Worm (Caenorhabditis elegans): ENCODE data around the gene C16C8.14.
"Not testable (repeated sequence)": the region's sequence is repeated elsewhere in the genome, so short reads cannot be mapped to it uniquely, and the experiment has no call there.

Gene C16C8.14

ce11 chrII:3449514-3449913 is at the start of gene C16C8.14:
Gene C16C8.14 (plus strand): TSS chrII:3449814.
- not testable (repeated sequence) for TF ChIP-seq ceh-18 (tag; optimal IDR thresholded peaks at IDR 0.05); ceh-19 (GFP tag; optimal IDR thresholded peaks at IDR 0.05); ahr-1 (tag; optimal IDR thresholded peaks at IDR 0.05)

- no peak for TF ChIP-seq mec-3 (tag; optimal IDR thresholded peaks at IDR 0.05; ENCODE audit: borderline replicate concordance)
- TF ChIP-seq npax-4 (tag; optimal IDR thresholded peaks at IDR 0.05), result no peak
- TF ChIP-seq ceh-48 (tag; optimal IDR thresholded peaks at IDR 0.05), result no peak
- TF ChIP-seq syd-9 (tag; optimal IDR thresholded peaks at IDR 0.05), result no peak
- no peak for TF ChIP-seq ceh-19 (GFP tag; optimal IDR thresholded peaks at IDR 0.05)
- no peak for TF ChIP-seq nhr-11 (tag; optimal IDR thresholded peaks at IDR 0.05)
These were observed 46.8 kb upstream of the C16C8.14 start, which contains the start of gene nep-10 for ce11 chrII:3402854-3403253. Gene nep-10 (minus strand): TSS chrII:3402954.

- TF ChIP-seq rnt-1 (tag; optimal IDR thresholded peaks at IDR 0.05) (no peak), Y22D7AL.16 (tag; optimal IDR thresholded peaks at IDR 0.05) (no peak), madf-2 (tag; optimal IDR thresholded peaks at IDR 0.05) (no peak), ztf-16 (tag; optimal IDR thresholded peaks at IDR 0.05) (no peak), nhr-232 (tag; optimal IDR thresholded peaks at IDR 0.05) (no peak), ceh-14 (tag; optimal IDR thresholded peaks at IDR 0.05) (no peak), unc-3 (GFP tag; conservative IDR thresholded peaks at IDR 0.05) (no peak), unc-3 (tag; optimal IDR thresholded peaks at IDR 0.05) (no peak), ama-1 (optimal IDR thresholded peaks at IDR 0.05) (no peak), fax-1 (tag; optimal IDR thresholded peaks at IDR 0.05) (no peak)
These were observed 46.1 kb upstream of the C16C8.14 start, which contains the start of gene nep-8 for ce11 chrII:3403535-3403934. Gene nep-8 (plus strand): TSS chrII:3403835.

DNA sequence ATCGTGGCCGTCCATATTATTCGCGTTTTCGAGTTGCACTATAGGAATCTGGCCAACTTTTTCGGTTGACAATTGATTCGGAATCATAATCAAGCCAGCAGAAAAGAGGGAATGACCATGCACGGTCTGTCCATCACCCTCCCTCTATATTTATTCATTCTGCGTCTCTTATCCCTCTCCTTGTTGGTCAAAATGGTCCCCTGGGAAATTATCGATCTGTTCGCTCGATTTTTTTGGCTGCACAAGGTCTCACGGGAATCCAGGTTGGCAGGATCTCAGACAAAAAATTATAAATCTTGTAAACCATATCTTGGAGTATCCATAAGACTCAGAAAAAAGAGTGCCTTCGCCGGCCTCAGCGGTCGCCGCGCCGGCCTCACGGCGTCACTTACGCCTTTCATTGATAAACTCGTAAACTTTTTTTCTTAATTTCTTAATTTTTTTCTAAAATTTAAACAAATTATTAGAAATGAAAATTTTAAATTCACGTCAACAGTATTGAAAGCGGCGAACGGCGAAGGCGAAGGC is 35.2 kb upstream of the C16C8.14 start, which contains the start of the genes F18A12.7 and F18A12.2:
TSS of gene F18A12.7 (minus strand) at position 101 of the 528 bp plus-strand sequence.
TSS of gene F18A12.2 (plus strand) at position 478 of the 528 bp plus-strand sequence.
- no peak for TF ChIP-seq odd-2 (tag; optimal IDR thresholded peaks at IDR 0.05)
- no peak for TF ChIP-seq ceh-22 (tag; optimal IDR thresholded peaks at IDR 0.05)
- no peak for TF ChIP-seq C08G9.2 (tag; optimal IDR thresholded peaks at IDR 0.05)
- TF ChIP-seq C38D4.7 (GFP tag; optimal IDR thresholded peaks at IDR 0.05), result no peak
- TF ChIP-seq ceh-24 (tag; optimal IDR thresholded peaks at IDR 0.05), result no peak
- TF ChIP-seq hlh-8 (tag; optimal IDR thresholded peaks at IDR 0.05), result no peak
- TF ChIP-seq hlh-6 (tag; optimal IDR thresholded peaks at IDR 0.05), result no peak
- TF ChIP-seq elt-4 (tag; optimal IDR thresholded peaks at IDR 0.05), result no peak
- no peak for TF ChIP-seq ceh-45 (GFP tag; IDR thresholded peaks at IDR 0.05)
- no peak for TF ChIP-seq unc-3 (GFP tag; conservative IDR thresholded peaks at IDR 0.05)
- TF ChIP-seq unc-3 (tag; optimal IDR thresholded peaks at IDR 0.05), result no peak
- TF ChIP-seq nhr-11 (tag; optimal IDR thresholded peaks at IDR 0.05), result no peak
- TF ChIP-seq ceh-6 (GFP tag; optimal IDR thresholded peaks at IDR 0.05), result no peak
- TF ChIP-seq pax-1 (tag; optimal IDR thresholded peaks at IDR 0.05), result no peak
- TF ChIP-seq sdc-2 (tag; optimal IDR thresholded peaks at IDR 0.05), result no peak
- no peak for TF ChIP-seq Y22D7AL.16 (tag; optimal IDR thresholded peaks at IDR 0.05)
- TF ChIP-seq pqm-1 (tag; optimal IDR thresholded peaks at IDR 0.05), result no peak

DNA sequence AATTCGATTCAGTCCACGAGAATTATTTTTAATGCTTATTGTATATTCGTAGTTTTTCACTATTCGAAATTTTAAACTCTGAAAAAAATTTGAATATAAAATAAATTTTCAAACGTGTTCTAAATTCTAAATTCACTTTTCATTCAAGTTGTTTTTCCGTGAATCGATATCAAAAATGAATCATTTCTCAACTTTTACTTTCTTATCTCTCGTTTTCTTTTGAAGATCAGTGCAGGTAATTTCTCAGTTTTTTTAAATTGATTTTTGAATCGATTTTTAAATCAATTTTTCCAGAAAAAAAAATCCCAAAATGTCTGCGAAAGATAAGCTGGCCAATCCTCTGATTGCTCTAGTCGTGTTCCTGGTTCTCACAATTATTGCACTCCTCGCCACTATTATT is 33.1 kb upstream of the C16C8.14 start, which contains the start of gene nep-6:
TSS of gene nep-6 (plus strand) at position 301 of the 400 bp plus-strand sequence.
- TF ChIP-seq ceh-18 (tag; optimal IDR thresholded peaks at IDR 0.05) (no peak), ceh-31 (tag; optimal IDR thresholded peaks at IDR 0.05) (no peak), C08G9.2 (tag; optimal IDR thresholded peaks at IDR 0.05) (no peak), C38D4.7 (GFP tag; optimal IDR thresholded peaks at IDR 0.05) (no peak), elt-2 (tag; optimal IDR thresholded peaks at IDR 0.05) (no peak), ceh-6 (GFP tag; optimal IDR thresholded peaks at IDR 0.05) (no peak), ceh-2 (tag; optimal IDR thresholded peaks at IDR 0.05) (no peak), lim-6 (tag; optimal IDR thresholded peaks at IDR 0.05) (no peak), fax-1 (tag; optimal IDR thresholded peaks at IDR 0.05) (no peak), dve-1 (tag; optimal IDR thresholded peaks at IDR 0.05) (no peak), unc-86 (tag; optimal IDR thresholded peaks at IDR 0.05) (no peak)
